Fruit fly (Drosophila melanogaster): ENCODE data around the gene Orc2.

DNA sequence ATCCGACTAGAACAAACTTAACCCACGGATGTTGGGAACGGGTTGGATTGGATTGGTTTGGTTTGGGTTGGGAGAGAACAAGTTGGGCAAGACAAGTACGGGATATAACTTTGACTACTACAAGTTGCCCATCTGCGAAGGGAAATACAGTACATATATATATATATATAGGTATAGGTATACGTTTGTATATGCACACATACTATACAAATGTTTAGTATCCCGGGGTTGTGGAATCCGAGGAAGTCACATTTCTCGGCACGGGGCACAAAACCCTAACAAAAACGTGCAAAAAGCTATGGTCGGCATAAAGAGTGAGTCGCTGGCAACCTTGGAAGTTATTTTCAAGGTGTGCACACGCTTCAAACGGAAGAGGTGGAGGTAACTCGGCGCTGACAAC lies 39.2 kb downstream of the Orc2 start:
- no peak for TF ChIP-seq esn (GFP tag; optimal IDR thresholded peaks at IDR 0.05)
- TF ChIP-seq CG32006 (GFP tag; optimal IDR thresholded peaks at IDR 0.05) = no peak
- TF ChIP-seq CG4318 (GFP tag; optimal IDR thresholded peaks at IDR 0.05) = no peak
- TF ChIP-seq Gug (GFP tag; IDR thresholded peaks at IDR 0.05) = no peak
- no peak for TF ChIP-seq acj6 (GFP tag; optimal IDR thresholded peaks at IDR 0.05)
- TF ChIP-seq CG15336 (GFP tag; IDR thresholded peaks at IDR 0.05) = no peak
- no peak for TF ChIP-seq CG9139 (GFP tag; optimal IDR thresholded peaks at IDR 0.05)
- no peak for TF ChIP-seq CG6276 (GFP tag; optimal IDR thresholded peaks at IDR 0.05)
- no peak for TF ChIP-seq topi (GFP tag; optimal IDR thresholded peaks at IDR 0.05)
- TF ChIP-seq Smox (GFP tag; optimal IDR thresholded peaks at IDR 0.05) = no peak
- no peak for TF ChIP-seq CG1621 (tag; optimal IDR thresholded peaks at IDR 0.05)
- no peak for TF ChIP-seq OdsH (GFP tag; optimal IDR thresholded peaks at IDR 0.05)

Data from whole organism, prepupa.